Fruit fly (Drosophila melanogaster) whole organism, pupa: ENCODE measurements around the gene CG14151.

Source experiments
- CG12605 ChIP-seq: fragments of 200-800 bp; sonication (Bioruptor generic); IDR thresholded peaks from 2 replicates; pipeline ENCODE4 v1.3.6; 2022; ENCODE audit warnings: missing biosample characterization, missing genetic modification characterization
- CG13204 ChIP-seq: fragments of 200-800 bp; sonication (Bioruptor generic); optimal IDR thresholded peaks from 2 replicates; lab custom pipeline; 2018; ENCODE audit warnings: missing biosample characterization, mild to moderate bottlenecking, missing genetic modification characterization, moderate library complexity
- CG15710 ChIP-seq: fragments of 200-800 bp; sonication (Bioruptor generic); optimal IDR thresholded peaks from 2 replicates; lab custom pipeline; 2018; ENCODE audit warnings: missing biosample characterization, mild to moderate bottlenecking, missing genetic modification characterization, moderate library complexity
- CG32121 ChIP-seq: fragments of 200-800 bp; sonication (Bioruptor generic); IDR thresholded peaks from 2 replicates; pipeline ENCODE4 v1.3.6; 2022; ENCODE audit warnings: missing biosample characterization, missing genetic modification characterization
- CG8159 ChIP-seq: fragments of 200-800 bp; sonication (Bioruptor generic); optimal IDR thresholded peaks from 3 replicates; lab custom pipeline; 2018; ENCODE audit warnings: missing biosample characterization, mild to moderate bottlenecking, missing genetic modification characterization, moderate library complexity
- CG8301 ChIP-seq: fragments of 200-800 bp; sonication (Bioruptor generic); optimal IDR thresholded peaks from 2 replicates; lab custom pipeline; 2018; ENCODE audit warnings: missing biosample characterization, mild to moderate bottlenecking, missing genetic modification characterization
- CG9948 ChIP-seq: fragments of 200-800 bp; sonication (Bioruptor generic); optimal IDR thresholded peaks from 2 replicates; lab custom pipeline; 2018; ENCODE audit warnings: missing biosample characterization, mild to moderate bottlenecking, missing genetic modification characterization, moderate library complexity
- Pif1B ChIP-seq: fragments of 200-800 bp; sonication (Bioruptor generic); optimal IDR thresholded peaks from 3 replicates; lab custom pipeline; 2016; ENCODE audit warnings: missing biosample characterization, missing genetic modification characterization
- fd96Ca ChIP-seq: fragments of 200-800 bp; sonication (Bioruptor generic); IDR thresholded peaks from 3 replicates; pipeline ENCODE4 v1.3.6; 2022; ENCODE audit warnings: missing biosample characterization, missing genetic modification characterization
- rn ChIP-seq: fragments of 200-800 bp; sonication (Bioruptor generic); IDR thresholded peaks from 2 replicates; pipeline ENCODE4 v1.3.6; 2022; ENCODE audit warnings: missing biosample characterization, missing genetic modification characterization

dm6 chr3L:10672540-10672939 is 44.3 kb upstream of the CG14151 start:
- TF ChIP-seq CG8301 (tag; lab: Kevin White, UChicago) (no peak), CG32121 (GFP tag; lab: Robert Waterston, UW) (no peak), CG13204 (GFP tag; lab: Kevin White, UChicago) (no peak), rn (GFP tag; lab: Robert Waterston, UW) (no peak), CG9948 (no peak), Pif1B (GFP tag; lab: Kevin White, UChicago) (no peak), CG12605 (GFP tag; lab: Robert Waterston, UW) (no peak), fd96Ca (GFP tag; lab: Robert Waterston, UW) (no peak), CG15710 (tag; lab: Kevin White, UChicago) (no peak), CG8159 (tag; lab: Kevin White, UChicago) (no peak)
